Worm (Caenorhabditis elegans): ENCODE data around the gene F35D11.3.

DNA sequence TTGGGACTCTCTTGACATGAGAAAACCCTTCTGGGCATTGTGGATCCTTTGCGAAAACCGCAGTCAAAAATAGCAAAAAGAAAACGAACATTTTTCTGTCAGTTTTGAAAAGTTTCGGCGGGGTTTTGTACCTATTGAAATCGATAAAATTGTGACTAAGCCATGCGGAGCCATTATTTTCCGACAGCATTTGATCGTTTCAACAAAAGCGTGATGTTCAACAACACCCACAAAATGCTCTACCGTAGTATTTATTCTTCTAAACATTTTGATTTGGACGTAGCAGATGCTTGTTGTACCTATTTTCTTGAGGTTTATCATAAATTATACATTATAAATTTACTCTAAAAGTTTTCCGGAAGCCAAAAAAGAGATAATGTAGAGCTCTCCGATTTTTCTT, 8.3 kb downstream of the F35D11.3 start, which contains the start of gene clec-136:
- TF ChIP-seq ceh-36 (tag; optimal IDR thresholded peaks at IDR 0.05), result no peak
- no peak for TF ChIP-seq aly-1 (tag; optimal IDR thresholded peaks at IDR 0.05)
- TF ChIP-seq sea-1 (GFP tag; conservative IDR thresholded peaks at IDR 0.05), result no peak
- no peak for TF ChIP-seq ama-1 (optimal IDR thresholded peaks at IDR 0.05)
- TF ChIP-seq ets-7 (tag; optimal IDR thresholded peaks at IDR 0.05), result no peak
- no peak for TF ChIP-seq B0310.2 (tag; optimal IDR thresholded peaks at IDR 0.05)
- TF ChIP-seq pes-1 (GFP tag; IDR thresholded peaks at IDR 0.05), result no peak
